Fruit fly (Drosophila melanogaster) whole organism, embryonic: ENCODE data around the gene cni.

Experiments used
- Bteb2 ChIP-seq: fragments of 200-800 bp; sonication (Bioruptor generic); optimal IDR thresholded peaks from 2 replicates; lab custom pipeline; 2016; ENCODE audit warnings: missing biosample characterization, missing genetic modification characterization
- CG10147 ChIP-seq: fragments of 200-800 bp; sonication (Bioruptor generic); optimal IDR thresholded peaks from 2 replicates; lab custom pipeline; 2019; ENCODE audit warnings: missing biosample characterization, mild to moderate bottlenecking, missing genetic modification characterization, moderate library complexity
- CG12942 ChIP-seq: fragments of 200-800 bp; sonication (Bioruptor generic); optimal IDR thresholded peaks from 3 replicates; lab custom pipeline; 2016; ENCODE audit warnings: missing biosample characterization, missing genetic modification characterization
- CG13296 ChIP-seq: fragments of 200-800 bp; sonication (Bioruptor generic); optimal IDR thresholded peaks from 3 replicates; lab custom pipeline; 2018; ENCODE audit warnings: missing biosample characterization, mild to moderate bottlenecking, missing genetic modification characterization
- CG13775 ChIP-seq: fragments of 200-800 bp; sonication (Bioruptor generic); optimal IDR thresholded peaks from 3 replicates; lab custom pipeline; 2017; ENCODE audit warnings: missing biosample characterization, mild to moderate bottlenecking, missing genetic modification characterization
- CG15479 ChIP-seq: fragments of 200-800 bp; sonication (Bioruptor generic); optimal IDR thresholded peaks from 3 replicates; lab custom pipeline; 2019; ENCODE audit warnings: missing biosample characterization, mild to moderate bottlenecking, missing genetic modification characterization, moderate library complexity
- CG1647 ChIP-seq: fragments of 200-800 bp; sonication (Bioruptor generic); optimal IDR thresholded peaks from 3 replicates; lab custom pipeline; 2016; ENCODE audit warnings: missing biosample characterization, missing genetic modification characterization
- CG18599 ChIP-seq: fragments of 200-800 bp; sonication (Bioruptor generic); optimal IDR thresholded peaks from 3 replicates; lab custom pipeline; 2017; ENCODE audit warnings: missing biosample characterization, missing genetic modification characterization, mild to moderate bottlenecking, moderate library complexity, missing genetic modification reagents
- CG2116 ChIP-seq: fragments of 200-800 bp; sonication (Bioruptor generic); optimal IDR thresholded peaks from 3 replicates; lab custom pipeline; 2018; ENCODE audit warnings: missing biosample characterization, mild to moderate bottlenecking, missing genetic modification characterization
- CG2199 ChIP-seq: fragments of 200-800 bp; sonication (Bioruptor generic); IDR thresholded peaks from 3 replicates; pipeline ENCODE4 v1.3.6; 2022; ENCODE audit warnings: missing biosample characterization, missing genetic modification characterization
- CG30431 ChIP-seq: fragments of 200-800 bp; sonication (Bioruptor generic); optimal IDR thresholded peaks from 2 replicates; lab custom pipeline; 2017; ENCODE audit warnings: missing biosample characterization, missing genetic modification characterization
- CG32532 ChIP-seq: fragments of 200-800 bp; sonication (Bioruptor generic); IDR thresholded peaks from 2 replicates; pipeline ENCODE4 v1.3.6; 2022; ENCODE audit warnings: missing biosample characterization, missing genetic modification characterization
- CG32767 ChIP-seq: fragments of 200-800 bp; sonication (Bioruptor generic); IDR thresholded peaks from 2 replicates; pipeline ENCODE4 v1.3.6; 2022; ENCODE audit warnings: missing biosample characterization, missing genetic modification characterization
- CG3847 ChIP-seq: fragments of 200-800 bp; sonication (Bioruptor generic); IDR thresholded peaks from 2 replicates; pipeline ENCODE4 v1.3.6; 2022; ENCODE audit warnings: missing biosample characterization, missing genetic modification characterization
- CG42726 ChIP-seq: fragments of 200-800 bp; sonication (Bioruptor generic); IDR thresholded peaks from 2 replicates; pipeline ENCODE4 v1.3.6; 2022; ENCODE audit warnings: missing biosample characterization, missing genetic modification characterization; ENCODE audit not compliant: partially characterized antibody
- CG5180 ChIP-seq: fragments of 200-800 bp; sonication (Bioruptor generic); optimal IDR thresholded peaks from 3 replicates; lab custom pipeline; 2017; ENCODE audit warnings: missing biosample characterization, missing genetic modification characterization, mild to moderate bottlenecking, moderate library complexity, missing genetic modification reagents
- CG8290 ChIP-seq, 3 experiments: fragments of 200-800 bp; sonication (Bioruptor generic); optimal IDR thresholded peaks; 2 replicates each; lab custom pipeline; 2016 to 2019; ENCODE audit warnings: missing biosample characterization in 3 of 3, missing genetic modification characterization in 3 of 3, mild to moderate bottlenecking in 2 of 3, moderate library complexity in 1 of 3
- CG9215 ChIP-seq: fragments of 200-800 bp; sonication (Bioruptor generic); IDR thresholded peaks from 2 replicates; pipeline ENCODE4 v1.3.6; 2022; ENCODE audit warnings: missing biosample characterization, missing genetic modification characterization
- D19B ChIP-seq: fragments of 200-800 bp; sonication (Bioruptor generic); optimal IDR thresholded peaks from 2 replicates; lab custom pipeline; 2017; ENCODE audit warnings: missing biosample characterization, mild to moderate bottlenecking, missing genetic modification characterization
- Dbx ChIP-seq: fragments of 200-800 bp; sonication (Bioruptor generic); IDR thresholded peaks from 3 replicates; pipeline ENCODE4 v1.3.6; 2022; ENCODE audit warnings: missing biosample characterization, missing genetic modification characterization
- Dref ChIP-seq: fragments of 200-800 bp; sonication (Bioruptor generic); IDR thresholded peaks from 2 replicates; pipeline ENCODE4 v1.3.6; 2022; ENCODE audit warnings: missing biosample characterization, missing genetic modification characterization
- HmgD ChIP-seq: fragments of 200-800 bp; sonication (Bioruptor generic); optimal IDR thresholded peaks from 3 replicates; lab custom pipeline; 2016; ENCODE audit warnings: missing biosample characterization, missing genetic modification characterization
- Hr3 ChIP-seq: fragments of 200-800 bp; sonication (Bioruptor generic); optimal IDR thresholded peaks from 3 replicates; lab custom pipeline; 2016; ENCODE audit warnings: missing biosample characterization, missing genetic modification characterization
- Hr39 ChIP-seq: fragments of >200 bp; optimal IDR thresholded peaks from 2 replicates; lab custom pipeline; 2017
- Hr51 ChIP-seq, 2 experiments: fragments of 200-800 bp; sonication (Bioruptor generic); optimal IDR thresholded peaks; 2 replicates in 1 of 2; 3 replicates in 1 of 2; lab custom pipeline; 2016 to 2018; ENCODE audit warnings: missing biosample characterization in 2 of 2, missing genetic modification characterization in 2 of 2, mild to moderate bottlenecking in 1 of 2, moderate library complexity in 1 of 2
- Hr78 ChIP-seq, 2 experiments: fragments of 200-800 bp in 1 of 2; fragments of >200 bp in 1 of 2; sonication (Bioruptor generic) in 1 of 2; optimal IDR thresholded peaks; 2 replicates each; lab custom pipeline; 2017 to 2019; ENCODE audit warnings: missing biosample characterization in 2 of 2, missing genetic modification characterization in 2 of 2, mild to moderate bottlenecking in 1 of 2, moderate library complexity in 1 of 2
- Mes4 ChIP-seq: fragments of 200-800 bp; sonication (Bioruptor generic); optimal IDR thresholded peaks from 2 replicates; lab custom pipeline; 2016; ENCODE audit warnings: missing biosample characterization, missing genetic modification characterization
- PHDP ChIP-seq: fragments of 200-800 bp; sonication (Bioruptor generic); optimal IDR thresholded peaks from 3 replicates; lab custom pipeline; 2018; ENCODE audit warnings: missing biosample characterization, mild to moderate bottlenecking, missing genetic modification characterization, moderate library complexity
- Ravus ChIP-seq: fragments of 200-800 bp; sonication (Bioruptor generic); IDR thresholded peaks from 2 replicates; pipeline ENCODE4 v1.3.6; 2022; ENCODE audit warnings: missing biosample characterization, missing genetic modification characterization
- Scr ChIP-seq: fragments of 200-800 bp; sonication (Bioruptor generic); IDR thresholded peaks from 2 replicates; pipeline ENCODE4 v1.3.6; 2022; ENCODE audit warnings: missing biosample characterization, missing genetic modification characterization; ENCODE audit not compliant: partially characterized antibody
- Tbp ChIP-seq: fragments of >200 bp; optimal IDR thresholded peaks from 2 replicates; lab custom pipeline; 2018; ENCODE audit warnings: missing biosample characterization, missing genetic modification characterization
- bigmax ChIP-seq: fragments of 200-800 bp; sonication (Bioruptor generic); optimal IDR thresholded peaks from 2 replicates; lab custom pipeline; 2018; ENCODE audit warnings: missing biosample characterization, mild to moderate bottlenecking, missing genetic modification characterization
- bowl ChIP-seq: fragments of 200-800 bp; sonication (Bioruptor generic); IDR thresholded peaks from 2 replicates; pipeline ENCODE4 v1.3.6; 2022; ENCODE audit warnings: missing biosample characterization, missing genetic modification characterization
- chinmo ChIP-seq: fragments of 200-800 bp; sonication (Bioruptor generic); IDR thresholded peaks from 4 replicates; pipeline ENCODE4 v1.3.6; 2022; ENCODE audit warnings: missing biosample characterization, missing genetic modification characterization; ENCODE audit not compliant: partially characterized antibody
- dan ChIP-seq: fragments of 200-800 bp; sonication (Bioruptor generic); IDR thresholded peaks from 2 replicates; pipeline ENCODE4 v1.3.6; 2022; ENCODE audit warnings: missing biosample characterization, missing genetic modification characterization
- eve ChIP-seq, 2 experiments: fragments of >200 bp; optimal IDR thresholded peaks; 2 replicates each; lab custom pipeline; 2017; ENCODE audit warnings: missing biosample characterization in 2 of 2, missing genetic modification characterization in 2 of 2
- ewg ChIP-seq: fragments of 200-800 bp; sonication (Bioruptor generic); optimal IDR thresholded peaks from 3 replicates; lab custom pipeline; 2017; ENCODE audit warnings: mild to moderate bottlenecking, missing biosample characterization, missing genetic modification reagents, missing genetic modification characterization
- gcm2 ChIP-seq: fragments of 200-800 bp; sonication (Bioruptor generic); optimal IDR thresholded peaks from 2 replicates; lab custom pipeline; 2016; ENCODE audit warnings: missing biosample characterization, missing genetic modification characterization
- grn ChIP-seq: fragments of 200-800 bp; sonication (Bioruptor generic); optimal IDR thresholded peaks from 3 replicates; lab custom pipeline; 2017; ENCODE audit warnings: missing biosample characterization, missing genetic modification characterization
- knrl ChIP-seq: fragments of 200-800 bp; sonication (Bioruptor generic); IDR thresholded peaks from 3 replicates; pipeline ENCODE4 v1.3.6; 2022; ENCODE audit warnings: missing biosample characterization, missing genetic modification characterization; ENCODE audit not compliant: partially characterized antibody
- lmd ChIP-seq: fragments of 200-800 bp; sonication (Bioruptor generic); IDR thresholded peaks from 2 replicates; pipeline ENCODE4 v1.3.6; 2022; ENCODE audit warnings: missing biosample characterization, missing genetic modification characterization
- lov ChIP-seq, 2 experiments: fragments of 200-800 bp in 1 of 2; fragments of >200 bp in 1 of 2; sonication (Bioruptor generic) in 1 of 2; IDR thresholded peaks in 1 of 2; optimal IDR thresholded peaks in 1 of 2; 2 replicates in 1 of 2; 3 replicates in 1 of 2; pipeline versions ENCODE4 v1.3.6 to Lab custom; 2017 to 2022; ENCODE audit warnings: missing biosample characterization in 1 of 2, missing genetic modification characterization in 1 of 2
- nerfin-2 ChIP-seq: fragments of 200-800 bp; sonication (Bioruptor generic); IDR thresholded peaks from 2 replicates; pipeline ENCODE4 v1.3.6; 2022; ENCODE audit warnings: missing biosample characterization, missing genetic modification characterization; ENCODE audit not compliant: partially characterized antibody
- sima ChIP-seq: fragments of 200-800 bp; sonication (Bioruptor generic); optimal IDR thresholded peaks from 2 replicates; lab custom pipeline; 2016; ENCODE audit warnings: missing biosample characterization, missing genetic modification characterization
- slbo ChIP-seq: fragments of 200-800 bp; sonication (Bioruptor generic); IDR thresholded peaks from 2 replicates; pipeline ENCODE4 v1.3.6; 2022; ENCODE audit warnings: missing biosample characterization, missing genetic modification characterization
- sob ChIP-seq: fragments of 200-800 bp; sonication (Bioruptor generic); IDR thresholded peaks from 2 replicates; pipeline ENCODE4 v1.3.6; 2022; ENCODE audit warnings: missing biosample characterization, missing genetic modification characterization
- tll ChIP-seq, 2 experiments: fragments of 200-800 bp in 1 of 2; fragments of >200 bp in 1 of 2; sonication (Bioruptor generic) in 1 of 2; optimal IDR thresholded peaks; 2 replicates each; lab custom pipeline; 2017 to 2019; ENCODE audit warnings: missing biosample characterization in 2 of 2, missing genetic modification characterization in 2 of 2, mild to moderate bottlenecking in 1 of 2, moderate library complexity in 1 of 2
- tna ChIP-seq: fragments of 200-800 bp; sonication (Bioruptor generic); IDR thresholded peaks from 2 replicates; pipeline ENCODE4 v1.3.6; 2022; ENCODE audit warnings: missing biosample characterization, missing genetic modification characterization; ENCODE audit not compliant: partially characterized antibody
- tx ChIP-seq: fragments of 200-800 bp; sonication (Bioruptor generic); optimal IDR thresholded peaks from 2 replicates; lab custom pipeline; 2016; ENCODE audit warnings: missing biosample characterization, missing genetic modification characterization
- yki ChIP-seq: fragments of >200 bp; optimal IDR thresholded peaks from 3 replicates; lab custom pipeline; 2018
- z ChIP-seq: fragments of 200-800 bp; sonication (Bioruptor generic); IDR thresholded peaks from 3 replicates; pipeline ENCODE4 v1.3.6; 2022; ENCODE audit warnings: missing biosample characterization, missing genetic modification characterization

cni gene

dm6 chr2L:16268107-16268539, 42.4 kb downstream of the cni start (continued):
- TF ChIP-seq tna (GFP tag; lab: Robert Waterston, UW) (no peak), Tbp (GFP tag; lab: Kevin White, UChicago) (no peak), z (no peak), tx (GFP tag; lab: Kevin White, UChicago) (no peak), lov (optimal IDR thresholded peaks at IDR 0.05; lab: Kevin White, UChicago) (no peak), lov (GFP tag; IDR thresholded peaks at IDR 0.05; lab: Robert Waterston, UW) (no peak), CG5180 (peak; percentile 65), sima (GFP tag; lab: Kevin White, UChicago) (no peak), CG30431 (GFP tag; lab: Kevin White, UChicago) (no peak), slbo (GFP tag; lab: Robert Waterston, UW) (no peak), eve (GFP tag; optimal IDR thresholded peaks at IDR 0.05; lab: Kevin White, UChicago) (no peak), tll (GFP tag; optimal IDR thresholded peaks at IDR 0.05; lab: Kevin White, UChicago) (no peak), yki (peak; percentile 73), bigmax (GFP tag; lab: Kevin White, UChicago) (no peak), Hr3 (no peak), Hr39 (lab: Kevin White, UChicago) (no peak), sob (GFP tag; lab: Robert Waterston, UW) (no peak), CG13296 (no peak), CG42726 (GFP tag; lab: Robert Waterston, UW) (no peak), Dref (no peak), CG2116 (GFP tag; lab: Kevin White, UChicago) (no peak), CG1647 (GFP tag; lab: Kevin White, UChicago) (no peak), Dbx (GFP tag; lab: Robert Waterston, UW) (no peak), grn (GFP tag; lab: Kevin White, UChicago) (peak; percentile 73), CG3847 (GFP tag; lab: Robert Waterston, UW) (no peak), bowl (GFP tag; lab: Robert Waterston, UW) (no peak), nerfin-2 (no peak), knrl (no peak), CG18599 (no peak), CG12942 (GFP tag; lab: Kevin White, UChicago) (no peak), lmd (GFP tag; lab: Robert Waterston, UW) (no peak), HmgD (no peak), Hr51 (GFP tag; optimal IDR thresholded peaks at IDR 0.05; lab: Kevin White, UChicago) (no peak), CG13775 (GFP tag; lab: Kevin White, UChicago) (no peak), PHDP (tag; lab: Kevin White, UChicago) (no peak), CG2199 (GFP tag; lab: Robert Waterston, UW) (no peak), Hr78 (GFP tag; optimal IDR thresholded peaks at IDR 0.05; lab: Kevin White, UChicago) (peak in 1 of 2 experiments; percentile 11), ewg (no peak), CG9215 (no peak), chinmo (no peak), CG32767 (GFP tag; lab: Robert Waterston, UW) (no peak), CG8290 (GFP tag; optimal IDR thresholded peaks at IDR 0.05; lab: Kevin White, UChicago) (no peak), CG8290 (tag; optimal IDR thresholded peaks at IDR 0.05; lab: Kevin White, UChicago) (no peak), CG15479 (GFP tag; lab: Kevin White, UChicago) (peak; percentile 32), dan (GFP tag; lab: Robert Waterston, UW) (no peak), gcm2 (no peak), Ravus (GFP tag; lab: Robert Waterston, UW) (no peak), CG32532 (GFP tag; lab: Robert Waterston, UW) (no peak), CG10147 (GFP tag; lab: Kevin White, UChicago) (no peak), Mes4 (GFP tag; lab: Kevin White, UChicago) (no peak), Scr (no peak), D19B (GFP tag; lab: Kevin White, UChicago) (no peak), Bteb2 (no peak)
